Worm (Caenorhabditis elegans) whole organism, midembryonic: ENCODE measurements around the gene srx-54.

Experiments used
- cog-1 ChIP-seq: sonication (generic microtip); optimal IDR thresholded peaks from 2 replicates; lab custom pipeline; 2016; ENCODE audit warnings: missing genetic modification characterization, missing compliant biosample characterization
- klf-2 ChIP-seq: fragments of 200-800 bp; sonication (Bioruptor generic); conservative IDR thresholded peaks from 2 replicates; pipeline ENCODE4 v1.3.6; 2022; ENCODE audit warnings: missing genetic modification reagents, missing genetic modification characterization, missing compliant biosample characterization
- ref-1 ChIP-seq: fragments of 200-800 bp; sonication (Bioruptor generic); conservative IDR thresholded peaks from 2 replicates; pipeline ENCODE4 v1.3.6; 2022; ENCODE audit warnings: missing genetic modification reagents, missing genetic modification characterization, missing compliant biosample characterization
- ztf-23 ChIP-seq: fragments of 200-800 bp; sonication (Bioruptor generic); IDR thresholded peaks from 2 replicates; pipeline ENCODE4 v1.3.6; 2022; ENCODE audit warnings: missing genetic modification reagents, missing genetic modification characterization, missing compliant biosample characterization
- ztf-29 ChIP-seq: fragments of 200-800 bp; sonication (Bioruptor generic); IDR thresholded peaks from 2 replicates; pipeline ENCODE4 v1.3.6; 2022; ENCODE audit warnings: missing genetic modification reagents, missing genetic modification characterization, missing compliant biosample characterization

ce11 chrV:17016787-17017186 lies 41.8 kb downstream of the srx-54 start, which contains the start of gene srh-97:
- TF ChIP-seq cog-1 (tag; lab: Kevin White, UChicago) (no peak), ztf-29 (GFP tag; lab: Robert Waterston, UW) (no peak), ztf-23 (no peak), klf-2 (GFP tag; lab: Robert Waterston, UW) (no peak), ref-1 (no peak)
